Worm (Caenorhabditis elegans) whole organism, late embryonic: ENCODE data around the gene rsp-1.

Experiments
- C08G9.2 ChIP-seq: sonication (generic microtip); optimal IDR thresholded peaks from 2 replicates; lab custom pipeline; 2016; ENCODE audit warnings: mild to moderate bottlenecking, missing genetic modification characterization, moderate library complexity, missing compliant biosample characterization
- F13H6.1 ChIP-seq: sonication (generic microtip); optimal IDR thresholded peaks from 2 replicates; lab custom pipeline; 2016; ENCODE audit warnings: missing genetic modification characterization, missing compliant biosample characterization
- ceh-14 ChIP-seq: sonication (generic microtip); optimal IDR thresholded peaks from 2 replicates; lab custom pipeline; 2016; ENCODE audit warnings: missing genotype, missing genetic modification characterization, missing compliant biosample characterization
- dmd-4 ChIP-seq: sonication (generic microtip); optimal IDR thresholded peaks from 2 replicates; lab custom pipeline; 2016; ENCODE audit warnings: borderline replicate concordance, missing genetic modification characterization, missing compliant biosample characterization
- nhr-232 ChIP-seq: sonication (generic microtip); optimal IDR thresholded peaks from 2 replicates; lab custom pipeline; 2016; ENCODE audit warnings: missing genetic modification characterization, missing compliant biosample characterization
- pat-9 ChIP-seq: fragments of 200-800 bp; sonication (Bioruptor generic); optimal IDR thresholded peaks from 2 replicates; lab custom pipeline; 2018; ENCODE audit warnings: mild to moderate bottlenecking, missing genetic modification characterization, moderate library complexity, missing compliant biosample characterization
- pha-4 ChIP-seq: fragments of 150-350 bp; optimal IDR thresholded peaks from 2 replicates; lab custom pipeline; 2018; ENCODE audit warnings: missing biosample characterization, missing genetic modification reagents, missing genetic modification characterization
- pqm-1 ChIP-seq: sonication (generic microtip); optimal IDR thresholded peaks from 2 replicates; lab custom pipeline; 2016; ENCODE audit warnings: missing genetic modification characterization, missing compliant biosample characterization

ce11 chrII:11417999-11418398 is 35.2 kb upstream of the rsp-1 start, which contains the start of gene C05D12.2:
- TF ChIP-seq F13H6.1 = no peak
- TF ChIP-seq pha-4 (tag; lab: Kevin White, UChicago) = no peak
- TF ChIP-seq ceh-14 (tag; lab: Kevin White, UChicago) = no peak
- TF ChIP-seq dmd-4 (tag; lab: Kevin White, UChicago) = no peak
- no peak for TF ChIP-seq C08G9.2 (tag; lab: Kevin White, UChicago)
- no peak for TF ChIP-seq nhr-232 (tag; lab: Kevin White, UChicago)
- TF ChIP-seq pqm-1 (tag; lab: Kevin White, UChicago) = no peak
- no peak for TF ChIP-seq pat-9 (tag; lab: Kevin White, UChicago)
